Fruit fly (Drosophila melanogaster) whole organism, embryonic: Measurements from ENCODE around the gene dUTPase.

Experiments used
- Adf1 ChIP-seq: fragments of 200-800 bp; sonication (Bioruptor generic); IDR thresholded peaks from 2 replicates; pipeline ENCODE4 v1.3.6; 2022; ENCODE audit warnings: missing biosample characterization, missing genetic modification characterization
- C15 ChIP-seq: fragments of 200-800 bp; sonication (Bioruptor generic); IDR thresholded peaks from 3 replicates; pipeline ENCODE4 v1.3.6; 2022; ENCODE audit warnings: missing biosample characterization, missing genetic modification characterization
- CG10979 ChIP-seq: fragments of 200-800 bp; sonication (Bioruptor generic); optimal IDR thresholded peaks from 2 replicates; lab custom pipeline; 2018; ENCODE audit warnings: missing biosample characterization, mild to moderate bottlenecking, missing genetic modification characterization, moderate library complexity
- CG11504 ChIP-seq: fragments of 200-800 bp; sonication (Bioruptor generic); optimal IDR thresholded peaks from 3 replicates; lab custom pipeline; 2019; ENCODE audit warnings: missing biosample characterization, mild to moderate bottlenecking, missing genetic modification characterization, moderate library complexity
- CG13296 ChIP-seq: fragments of 200-800 bp; sonication (Bioruptor generic); optimal IDR thresholded peaks from 3 replicates; lab custom pipeline; 2018; ENCODE audit warnings: missing biosample characterization, mild to moderate bottlenecking, missing genetic modification characterization
- CG14050 ChIP-seq: fragments of 200-800 bp; sonication (Bioruptor generic); IDR thresholded peaks from 3 replicates; pipeline ENCODE4 v1.3.6; 2022; ENCODE audit warnings: missing biosample characterization, missing genetic modification characterization
- CG1603 ChIP-seq: fragments of 200-800 bp; sonication (Bioruptor generic); optimal IDR thresholded peaks from 2 replicates; lab custom pipeline; 2019; ENCODE audit warnings: missing biosample characterization, mild to moderate bottlenecking, missing genetic modification characterization, moderate library complexity
- CG17359 ChIP-seq: fragments of 200-800 bp; sonication (Bioruptor generic); optimal IDR thresholded peaks from 3 replicates; lab custom pipeline; 2018; ENCODE audit warnings: missing biosample characterization, mild to moderate bottlenecking, missing genetic modification characterization, moderate library complexity
- CG2202 ChIP-seq: fragments of 200-800 bp; sonication (Bioruptor generic); optimal IDR thresholded peaks from 2 replicates; lab custom pipeline; 2018; ENCODE audit warnings: missing biosample characterization, mild to moderate bottlenecking, missing genetic modification characterization
- CG33557 ChIP-seq: fragments of 200-800 bp; sonication (Bioruptor generic); optimal IDR thresholded peaks from 2 replicates; lab custom pipeline; 2019; ENCODE audit warnings: missing biosample characterization, mild to moderate bottlenecking, missing genetic modification characterization, moderate library complexity
- CG3407 ChIP-seq: fragments of 200-800 bp; sonication (Bioruptor generic); optimal IDR thresholded peaks from 2 replicates; lab custom pipeline; 2018; ENCODE audit warnings: missing biosample characterization, mild to moderate bottlenecking, missing genetic modification characterization
- CG3726 ChIP-seq: fragments of 200-800 bp; sonication (Bioruptor generic); IDR thresholded peaks from 3 replicates; pipeline ENCODE4, ENCODE4 v1.3.6; 2022; ENCODE audit warnings: missing biosample characterization, missing genetic modification characterization
- CG4360 ChIP-seq: fragments of 200-800 bp; sonication (Bioruptor generic); IDR thresholded peaks from 2 replicates; pipeline ENCODE4 v1.3.6; 2022; ENCODE audit warnings: missing biosample characterization, missing genetic modification characterization
- CG8388 ChIP-seq: fragments of 200-800 bp; sonication (Bioruptor generic); optimal IDR thresholded peaks from 2 replicates; lab custom pipeline; 2019; ENCODE audit warnings: missing biosample characterization, mild to moderate bottlenecking, missing genetic modification characterization, moderate library complexity
- CG9797 ChIP-seq: fragments of 200-800 bp; sonication (Bioruptor generic); optimal IDR thresholded peaks from 3 replicates; lab custom pipeline; 2018; ENCODE audit warnings: missing biosample characterization, mild to moderate bottlenecking, missing genetic modification characterization
- Chrac-16 ChIP-seq: fragments of 200-800 bp; sonication (Bioruptor generic); optimal IDR thresholded peaks from 3 replicates; lab custom pipeline; 2016; ENCODE audit warnings: missing biosample characterization, missing genetic modification characterization
- Deaf1 ChIP-seq: fragments of 200-800 bp; optimal IDR thresholded peaks from 3 replicates; lab custom pipeline; 2019; ENCODE audit warnings: missing biosample characterization, mild to moderate bottlenecking, missing genetic modification characterization, moderate library complexity
- ERR ChIP-seq: fragments of 200-800 bp; sonication (Bioruptor generic); optimal IDR thresholded peaks from 2 replicates; lab custom pipeline; 2016; ENCODE audit warnings: missing biosample characterization, missing genetic modification characterization
- Eip74EF ChIP-seq, 2 experiments: fragments of 200-800 bp in 1 of 2; fragments of >200 bp in 1 of 2; sonication (Bioruptor generic) in 1 of 2; optimal IDR thresholded peaks; 2 replicates each; lab custom pipeline; 2017 to 2019; ENCODE audit warnings: missing biosample characterization in 2 of 2, missing genetic modification characterization in 2 of 2, mild to moderate bottlenecking in 1 of 2, moderate library complexity in 1 of 2
- HLH3B ChIP-seq: fragments of 200-800 bp; sonication (Bioruptor generic); IDR thresholded peaks from 2 replicates; pipeline ENCODE4 v1.3.6; 2022; ENCODE audit warnings: missing biosample characterization, missing genetic modification characterization
- HLH4C ChIP-seq: fragments of 200-800 bp; sonication (Bioruptor generic); IDR thresholded peaks from 3 replicates; pipeline ENCODE4 v1.3.6; 2022; ENCODE audit warnings: missing biosample characterization, missing genetic modification characterization; ENCODE audit not compliant: partially characterized antibody
- Hsf ChIP-seq: fragments of 200-800 bp; sonication (Bioruptor generic); optimal IDR thresholded peaks from 3 replicates; lab custom pipeline; 2016; ENCODE audit warnings: missing biosample characterization, missing genetic modification characterization
- Lhr ChIP-seq: fragments of 200-800 bp; sonication (Bioruptor generic); optimal IDR thresholded peaks from 3 replicates; lab custom pipeline; 2017; ENCODE audit warnings: mild to moderate bottlenecking, missing biosample characterization, missing genetic modification reagents, missing genetic modification characterization
- Med ChIP-seq: fragments of 200-800 bp; sonication (Bioruptor generic); peaks from one replicate; lab custom pipeline; 2016; ENCODE audit warnings: missing biosample characterization, missing genetic modification characterization, mild to moderate bottlenecking, inconsistent platforms, moderate library complexity
- NC2β ChIP-seq: fragments of 200-800 bp; sonication (Bioruptor generic); optimal IDR thresholded peaks from 2 replicates; lab custom pipeline; 2016; ENCODE audit warnings: missing biosample characterization, missing genetic modification characterization
- Opbp ChIP-seq: fragments of 200-800 bp; sonication (Bioruptor generic); IDR thresholded peaks from 3 replicates; pipeline ENCODE4 v1.3.6; 2022; ENCODE audit warnings: missing biosample characterization, missing genetic modification characterization; ENCODE audit not compliant: partially characterized antibody
- Stat92E ChIP-seq, 3 experiments: fragments of >200 bp in 2 of 3; fragments of 200-800 bp in 1 of 3; sonication (Bioruptor generic) in 1 of 3; optimal IDR thresholded peaks; 2 replicates each; lab custom pipeline; 2017 to 2019; ENCODE audit warnings: missing biosample characterization in 3 of 3, missing genetic modification characterization in 3 of 3, mild to moderate bottlenecking in 1 of 3, moderate library complexity in 1 of 3
- Xrp1 ChIP-seq: fragments of 200-800 bp; sonication (Bioruptor generic); IDR thresholded peaks from 2 replicates; pipeline ENCODE4 v1.3.6; 2022; ENCODE audit warnings: missing biosample characterization, missing genetic modification characterization
- ara ChIP-seq: fragments of 200-800 bp; sonication (Bioruptor generic); IDR thresholded peaks from 2 replicates; pipeline ENCODE4 v1.3.6; 2022; ENCODE audit warnings: missing biosample characterization, missing genetic modification characterization
- ash1 ChIP-seq: fragments of 200-800 bp; sonication (Bioruptor generic); optimal IDR thresholded peaks from 2 replicates; lab custom pipeline; 2018; ENCODE audit warnings: missing biosample characterization, mild to moderate bottlenecking, missing genetic modification characterization
- ci ChIP-seq: fragments of 200-800 bp; sonication (Bioruptor generic); IDR thresholded peaks from 3 replicates; pipeline ENCODE4 v1.3.6; 2022; ENCODE audit warnings: missing biosample characterization, missing genetic modification characterization
- corto ChIP-seq: fragments of 200-800 bp; sonication (Bioruptor generic); optimal IDR thresholded peaks from 2 replicates; lab custom pipeline; 2016; ENCODE audit warnings: missing biosample characterization, mild to moderate bottlenecking, missing genetic modification characterization, moderate library complexity
- dati ChIP-seq: fragments of 200-800 bp; sonication (Bioruptor generic); IDR thresholded peaks from 2 replicates; pipeline ENCODE4 v1.3.6; 2022; ENCODE audit warnings: missing biosample characterization, missing genetic modification characterization
- dimm ChIP-seq: fragments of 200-800 bp; sonication (Bioruptor generic); IDR thresholded peaks from 2 replicates; pipeline ENCODE4 v1.3.6; 2022; ENCODE audit warnings: missing biosample characterization, missing genetic modification characterization
- gro ChIP-seq: fragments of 200-800 bp; sonication (Bioruptor generic); optimal IDR thresholded peaks from 2 replicates; lab custom pipeline; 2016; ENCODE audit warnings: missing biosample characterization, missing genetic modification characterization
- gsb-n ChIP-seq: fragments of 200-800 bp; sonication (Bioruptor generic); optimal IDR thresholded peaks from 3 replicates; lab custom pipeline; 2018; ENCODE audit warnings: missing biosample characterization, mild to moderate bottlenecking, missing genetic modification characterization
- hkb ChIP-seq, 2 experiments: fragments of 200-800 bp in 1 of 2; fragments of >200 bp in 1 of 2; sonication (Bioruptor generic) in 1 of 2; IDR thresholded peaks in 1 of 2; optimal IDR thresholded peaks in 1 of 2; 2 replicates each; pipeline versions ENCODE4 v1.3.6 to Lab custom; 2017 to 2022; ENCODE audit warnings: missing biosample characterization in 1 of 2, missing genetic modification characterization in 1 of 2
- lbe ChIP-seq: fragments of 200-800 bp; sonication (Bioruptor generic); optimal IDR thresholded peaks from 2 replicates; lab custom pipeline; 2016; ENCODE audit warnings: missing biosample characterization, mild to moderate bottlenecking, missing genetic modification characterization
- lmd ChIP-seq: fragments of 200-800 bp; sonication (Bioruptor generic); IDR thresholded peaks from 2 replicates; pipeline ENCODE4 v1.3.6; 2022; ENCODE audit warnings: missing biosample characterization, missing genetic modification characterization
- mam ChIP-seq: fragments of 200-800 bp; sonication (Bioruptor generic); optimal IDR thresholded peaks from 3 replicates; lab custom pipeline; 2016; ENCODE audit warnings: missing biosample characterization, missing genetic modification characterization
- onecut ChIP-seq: fragments of 200-800 bp; sonication (Bioruptor generic); IDR thresholded peaks from 2 replicates; pipeline ENCODE4 v1.3.6; 2022; ENCODE audit warnings: missing biosample characterization, missing genetic modification characterization
- pan ChIP-seq, 4 experiments: fragments of >200 bp in 3 of 4; fragments of 200-800 bp in 1 of 4; sonication (Bioruptor generic) in 1 of 4; optimal IDR thresholded peaks in 3 of 4; IDR thresholded peaks in 1 of 4; 2 replicates each; pipeline versions ENCODE4 v1.3.6 to Lab custom; 2017 to 2022; ENCODE audit warnings: missing biosample characterization in 2 of 4, missing genetic modification characterization in 2 of 4, mixed read lengths in 1 of 4
- sd ChIP-seq: fragments of 200-800 bp; sonication (Bioruptor generic); optimal IDR thresholded peaks from 3 replicates; lab custom pipeline; 2018; ENCODE audit warnings: missing biosample characterization, mild to moderate bottlenecking, missing genetic modification characterization, moderate library complexity
- sim ChIP-seq: fragments of 200-800 bp; sonication (Bioruptor generic); IDR thresholded peaks from 2 replicates; pipeline ENCODE4 v1.3.6; 2022; ENCODE audit warnings: missing biosample characterization, missing genetic modification characterization
- ssp ChIP-seq: fragments of 200-800 bp; sonication (Bioruptor generic); IDR thresholded peaks from 2 replicates; pipeline ENCODE4 v1.3.6; 2022; ENCODE audit warnings: missing biosample characterization, missing genetic modification characterization
- tio ChIP-seq: fragments of 200-800 bp; sonication (Bioruptor generic); optimal IDR thresholded peaks from 2 replicates; lab custom pipeline; 2017; ENCODE audit warnings: missing biosample characterization, missing genetic modification characterization, inconsistent platforms
- vfl ChIP-seq: fragments of 200-800 bp; sonication (Bioruptor generic); optimal IDR thresholded peaks from 2 replicates; lab custom pipeline; 2016; ENCODE audit warnings: missing biosample characterization, missing genetic modification characterization
- zfh1 ChIP-seq: fragments of 200-800 bp; sonication (Bioruptor generic); IDR thresholded peaks from 3 replicates; pipeline ENCODE4 v1.3.6; 2022; ENCODE audit warnings: missing biosample characterization, missing genetic modification characterization

dUTPase gene

DNA sequence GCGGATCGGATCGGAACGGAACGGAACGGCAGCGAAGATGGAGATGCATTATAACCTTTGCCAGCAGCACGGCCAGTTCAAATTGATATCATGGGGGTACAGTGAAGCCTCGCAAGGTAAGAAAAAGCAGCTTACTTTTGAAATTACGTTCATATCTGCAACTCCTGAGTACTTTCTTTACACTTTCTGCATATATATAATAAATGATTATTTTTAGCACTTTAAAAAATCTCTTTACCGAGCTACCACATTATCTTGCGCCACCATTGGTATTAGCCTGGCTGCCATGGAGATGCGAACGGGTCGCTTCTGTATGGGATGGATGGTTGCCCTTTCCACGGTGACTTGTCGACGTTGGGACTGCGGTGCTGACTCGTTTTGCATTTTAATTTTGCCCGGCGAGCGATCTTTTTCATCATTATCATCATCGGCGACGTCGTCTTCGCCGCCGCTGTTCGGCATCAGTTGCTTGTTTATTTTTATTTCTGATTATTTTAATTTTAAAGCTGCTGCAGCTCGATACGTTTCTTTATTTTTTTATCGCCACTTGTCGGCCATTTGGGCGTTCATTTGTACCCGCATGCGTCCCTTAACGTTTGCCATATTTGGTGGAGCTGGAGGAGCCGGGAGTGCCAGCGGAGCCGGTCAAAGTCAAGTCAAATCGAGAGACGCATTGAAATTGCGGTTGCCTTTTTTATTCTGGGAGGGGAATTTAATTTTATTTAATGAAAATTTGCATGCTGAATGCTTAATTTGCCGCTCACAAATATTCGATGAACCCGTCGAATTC lies 42.1 kb downstream of the dUTPase start (continued):
- no peak for TF ChIP-seq pan (optimal IDR thresholded peaks at IDR 0.05; lab: Kevin White, UChicago)
- TF ChIP-seq pan (GFP tag; optimal IDR thresholded peaks at IDR 0.05 in 1 of 2, IDR thresholded peaks at IDR 0.05 in 1 of 2), result peak in 1 of 2 experiments; percentile 75
- no peak for TF ChIP-seq mam
- TF ChIP-seq ERR (GFP tag; lab: Kevin White, UChicago), result no peak
- TF ChIP-seq CG3726 (GFP tag; lab: Robert Waterston, UW), result no peak
- 0 out of 3 replicates have a peak, but pooled peaks have one; percentile 22 for TF ChIP-seq zfh1 (GFP tag; lab: Robert Waterston, UW)
- no peak for TF ChIP-seq CG3407 (GFP tag; lab: Kevin White, UChicago)
- no peak for TF ChIP-seq dimm (GFP tag; lab: Robert Waterston, UW)
- no peak for TF ChIP-seq Chrac-16
- TF ChIP-seq CG11504 (tag; lab: Kevin White, UChicago), result peak; percentile 50
- no peak for TF ChIP-seq CG10979 (tag; lab: Kevin White, UChicago)
- no peak for TF ChIP-seq ara (GFP tag; lab: Robert Waterston, UW)
- no peak for TF ChIP-seq sim (GFP tag; lab: Robert Waterston, UW)
- no peak for TF ChIP-seq HLH4C (GFP tag; lab: Robert Waterston, UW)
- no peak for TF ChIP-seq Xrp1 (GFP tag; lab: Robert Waterston, UW)
- TF ChIP-seq CG14050, result peak; percentile 21; the same call in 2 of the 3 replicates
- peak; percentile 67 for TF ChIP-seq HLH3B (GFP tag; lab: Robert Waterston, UW)
- TF ChIP-seq gsb-n (tag; lab: Kevin White, UChicago), result no peak
- TF ChIP-seq vfl, result no peak
- no peak for TF ChIP-seq tio
- TF ChIP-seq Hsf, result no peak
- no peak for TF ChIP-seq Deaf1 (tag; lab: Kevin White, UChicago)
- TF ChIP-seq sd (tag; lab: Kevin White, UChicago), result no peak
- TF ChIP-seq Stat92E (GFP tag; optimal IDR thresholded peaks at IDR 0.05; lab: Kevin White, UChicago), result no peak
- no peak for TF ChIP-seq NC2β (GFP tag; lab: Kevin White, UChicago)
- TF ChIP-seq lbe, result peak; percentile 91
- no peak for TF ChIP-seq ssp (GFP tag; lab: Robert Waterston, UW)
- no peak for TF ChIP-seq CG9797 (GFP tag; lab: Kevin White, UChicago)
- TF ChIP-seq CG8388 (GFP tag; lab: Kevin White, UChicago), result no peak
- no peak for TF ChIP-seq dati
- no peak for TF ChIP-seq gro (GFP tag; lab: Kevin White, UChicago)
- peak; percentile 55; the same call in 1 of the 3 replicates for TF ChIP-seq ci (GFP tag; lab: Robert Waterston, UW)
- TF ChIP-seq onecut (GFP tag; lab: Robert Waterston, UW), result peak; percentile 10; the same call in 1 of the 2 replicates
- TF ChIP-seq hkb (optimal IDR thresholded peaks at IDR 0.05; lab: Kevin White, UChicago), result no peak
- TF ChIP-seq hkb (GFP tag; IDR thresholded peaks at IDR 0.05; lab: Robert Waterston, UW), result peak; percentile 57
- TF ChIP-seq CG17359 (tag; lab: Kevin White, UChicago), result peak; percentile 33
- TF ChIP-seq CG13296 (GFP tag; lab: Kevin White, UChicago), result no peak
- TF ChIP-seq Adf1, result no peak
- TF ChIP-seq lmd (GFP tag; lab: Robert Waterston, UW), result peak; percentile 46
- no peak for TF ChIP-seq Lhr
- TF ChIP-seq Eip74EF (GFP tag; optimal IDR thresholded peaks at IDR 0.05; lab: Kevin White, UChicago), result no peak
- peak; percentile 92 for TF ChIP-seq corto (GFP tag; lab: Kevin White, UChicago)
- TF ChIP-seq Med, result peak; percentile 82
- TF ChIP-seq CG4360 (GFP tag; lab: Robert Waterston, UW), result no peak
- TF ChIP-seq CG1603 (tag; lab: Kevin White, UChicago), result no peak
- no peak for TF ChIP-seq CG2202 (tag; lab: Kevin White, UChicago)
- TF ChIP-seq ash1, result no peak
- no peak for TF ChIP-seq CG33557 (GFP tag; lab: Kevin White, UChicago)
- TF ChIP-seq C15 (GFP tag; lab: Robert Waterston, UW), result no peak
- TF ChIP-seq Opbp, result no peak
